Fruit fly (Drosophila melanogaster): ENCODE data around the gene CG31125.

- TF ChIP-seq CTCF (optimal IDR thresholded peaks at IDR 0.05): no peak
- TF ChIP-seq CG8478 (optimal IDR thresholded peaks at IDR 0.05): no peak
These were observed 4.7 kb upstream of the CG31125 start, which contains the start of gene CG31126 for dm6 chr3R:24659173-24659846.
